Fruit fly (Drosophila melanogaster) whole organism, wandering third instar larva: ENCODE results near the gene vih.

ENCODE experiments used
- Abd-B ChIP-seq: fragments of >200 bp; optimal IDR thresholded peaks from 2 replicates; lab custom pipeline; 2017; ENCODE audit warnings: missing biosample characterization, missing genetic modification characterization
- CG32264 ChIP-seq: fragments of 200-800 bp; sonication (Bioruptor generic); optimal IDR thresholded peaks from 2 replicates; lab custom pipeline; 2016; ENCODE audit warnings: missing biosample characterization, missing genetic modification characterization
- CG9705 ChIP-seq: fragments of 200-800 bp; sonication (Bioruptor generic); optimal IDR thresholded peaks from 2 replicates; lab custom pipeline; 2018; ENCODE audit warnings: missing biosample characterization, mild to moderate bottlenecking, missing genetic modification characterization
- CrebA ChIP-seq: fragments of 200-800 bp; sonication (Bioruptor generic); optimal IDR thresholded peaks from 2 replicates; lab custom pipeline; 2016; ENCODE audit warnings: missing biosample characterization, mild to moderate bottlenecking, missing genetic modification characterization, borderline replicate concordance
- Dfd ChIP-seq: fragments of >200 bp; optimal IDR thresholded peaks from 2 replicates; lab custom pipeline; 2017; ENCODE audit warnings: missing biosample characterization, missing genetic modification characterization
- Dif ChIP-seq: fragments of 200-275, 200-300 bp; sonication (Bioruptor generic); optimal IDR thresholded peaks from 2 replicates; lab custom pipeline; 2018; ENCODE audit warnings: missing biosample characterization, missing genetic modification characterization; ENCODE audit not compliant: partially characterized antibody
- GATAd ChIP-seq: sonication (Bioruptor generic); optimal IDR thresholded peaks from 2 replicates; lab custom pipeline; 2016; ENCODE audit warnings: missing biosample characterization, missing genetic modification characterization
- HLH106 ChIP-seq: fragments of 200-800 bp; optimal IDR thresholded peaks from 3 replicates; lab custom pipeline; 2019; ENCODE audit warnings: missing biosample characterization, mild to moderate bottlenecking, missing genetic modification characterization, moderate library complexity
- Hnf4 ChIP-seq: fragments of 200-800 bp; sonication (Bioruptor generic); optimal IDR thresholded peaks from 2 replicates; lab custom pipeline; 2016; ENCODE audit warnings: missing biosample characterization, mild to moderate bottlenecking, missing genetic modification characterization
- Hr78 ChIP-seq: fragments of >200 bp; optimal IDR thresholded peaks from 2 replicates; lab custom pipeline; 2017; ENCODE audit warnings: missing biosample characterization, missing genetic modification characterization
- Hr83 ChIP-seq: fragments of 200-300 bp; sonication (Bioruptor generic); optimal IDR thresholded peaks from 2 replicates; lab custom pipeline; 2016; ENCODE audit warnings: missing biosample characterization, mild to moderate bottlenecking, missing genetic modification characterization, moderate library complexity; ENCODE audit not compliant: poor library complexity, severe bottlenecking
- Jra ChIP-seq: sonication (Bioruptor generic); optimal IDR thresholded peaks from 2 replicates; lab custom pipeline; 2016; ENCODE audit warnings: missing biosample characterization, missing genetic modification characterization
- Mio ChIP-seq: sonication (Bioruptor generic); optimal IDR thresholded peaks from 2 replicates; lab custom pipeline; 2016; ENCODE audit warnings: missing biosample characterization, missing genetic modification characterization
- Myc ChIP-seq: fragments of >200 bp; optimal IDR thresholded peaks from 2 replicates; lab custom pipeline; 2017
- N ChIP-seq: fragments of >200 bp; optimal IDR thresholded peaks from 2 replicates; lab custom pipeline; 2018; ENCODE audit warnings: missing biosample characterization, missing external identifiers, missing genetic modification characterization
- OdsH ChIP-seq: fragments of 200-800 bp; sonication (Bioruptor generic); optimal IDR thresholded peaks from 2 replicates; lab custom pipeline; 2016; ENCODE audit warnings: missing biosample characterization, mild to moderate bottlenecking, missing genetic modification characterization
- Rel ChIP-seq, 2 experiments: fragments of 200-800 bp; sonication (Bioruptor generic) in 1 of 2; optimal IDR thresholded peaks; 2 replicates in 1 of 2; 3 replicates in 1 of 2; lab custom pipeline; 2016 to 2019; ENCODE audit warnings: mild to moderate bottlenecking in 2 of 2, missing biosample characterization in 2 of 2, missing genetic modification characterization in 2 of 2, moderate library complexity in 1 of 2
- Sp1 ChIP-seq: fragments of 200-800 bp; sonication (Bioruptor generic); optimal IDR thresholded peaks from 3 replicates; lab custom pipeline; 2019; ENCODE audit warnings: missing biosample characterization, mild to moderate bottlenecking, missing genetic modification characterization, moderate library complexity
- Vsx2 ChIP-seq: fragments of 200-300, 225-300 bp; sonication (Bioruptor generic); optimal IDR thresholded peaks from 2 replicates; lab custom pipeline; 2018; ENCODE audit warnings: missing biosample characterization, missing genetic modification characterization; ENCODE audit not compliant: partially characterized antibody
- br ChIP-seq: fragments of 200-800 bp; sonication (Bioruptor generic); optimal IDR thresholded peaks from 2 replicates; lab custom pipeline; 2016; ENCODE audit warnings: missing biosample characterization, missing genetic modification characterization
- brk ChIP-seq: fragments of 200-800 bp; sonication (Bioruptor generic); optimal IDR thresholded peaks from 2 replicates; lab custom pipeline; 2016; ENCODE audit warnings: missing biosample characterization, mild to moderate bottlenecking, missing genetic modification characterization
- dl ChIP-seq, 2 experiments: fragments of 175-275, 200-275 bp in 1 of 2; fragments of 200-275 bp in 1 of 2; sonication (Bioruptor generic); optimal IDR thresholded peaks; lab custom pipeline; 2018; ENCODE audit warnings: mild to moderate bottlenecking in 2 of 2, missing biosample characterization in 2 of 2, missing genetic modification characterization in 2 of 2, moderate library complexity in 2 of 2; ENCODE audit not compliant: partially characterized antibody in 2 of 2, insufficient read depth in 1 of 2
- dmrt93B ChIP-seq: fragments of 200-800 bp; sonication (Bioruptor generic); optimal IDR thresholded peaks from 2 replicates; lab custom pipeline; 2018; ENCODE audit warnings: missing biosample characterization, mild to moderate bottlenecking, missing genetic modification characterization
- dsf ChIP-seq: sonication (Bioruptor generic); optimal IDR thresholded peaks from 2 replicates; lab custom pipeline; 2016; ENCODE audit warnings: missing biosample characterization, missing genetic modification characterization, borderline replicate concordance
- ey ChIP-seq: fragments of 200-800 bp; sonication (Bioruptor generic); optimal IDR thresholded peaks from 2 replicates; lab custom pipeline; 2016; ENCODE audit warnings: missing biosample characterization, missing genetic modification characterization
- foxo ChIP-seq, 2 experiments: fragments of 200-800 bp; sonication (Bioruptor generic); optimal IDR thresholded peaks; 2 replicates in 1 of 2; 3 replicates in 1 of 2; lab custom pipeline; 2016 to 2017; ENCODE audit warnings: missing biosample characterization in 2 of 2, missing genetic modification characterization in 2 of 2
- fru ChIP-seq: fragments of 200-800 bp; sonication (Bioruptor generic); optimal IDR thresholded peaks from 3 replicates; lab custom pipeline; 2016; ENCODE audit warnings: missing biosample characterization, mild to moderate bottlenecking, missing genetic modification characterization
- h ChIP-seq: fragments of 200-800 bp; sonication (Bioruptor generic); optimal IDR thresholded peaks from 3 replicates; lab custom pipeline; 2016; ENCODE audit warnings: missing biosample characterization, mild to moderate bottlenecking, missing genetic modification characterization
- jim ChIP-seq: fragments of 175-275, 200-325 bp; sonication (Bioruptor generic); optimal IDR thresholded peaks from 2 replicates; lab custom pipeline; 2016; ENCODE audit warnings: missing biosample characterization, mild to moderate bottlenecking, missing genetic modification characterization
- lola ChIP-seq: fragments of >200 bp; optimal IDR thresholded peaks from 2 replicates; lab custom pipeline; 2017; ENCODE audit warnings: missing biosample characterization, missing genetic modification characterization
- pan ChIP-seq: fragments of >200 bp; optimal IDR thresholded peaks from 2 replicates; lab custom pipeline; 2017
- psq ChIP-seq: fragments of 200-800 bp; sonication (Bioruptor generic); optimal IDR thresholded peaks from 3 replicates; lab custom pipeline; 2017; ENCODE audit warnings: missing biosample characterization, mild to moderate bottlenecking, missing genetic modification characterization, moderate library complexity
- rgr ChIP-seq: fragments of 200-800 bp; sonication (Bioruptor generic); optimal IDR thresholded peaks from 3 replicates; lab custom pipeline; 2016; ENCODE audit warnings: missing biosample characterization, mild to moderate bottlenecking, missing genetic modification characterization
- sage ChIP-seq: fragments of 200-800 bp; sonication (Bioruptor generic); optimal IDR thresholded peaks from 2 replicates; lab custom pipeline; 2016; ENCODE audit warnings: missing biosample characterization, mild to moderate bottlenecking, missing genetic modification characterization
- sv ChIP-seq: fragments of 200-800 bp; sonication (Bioruptor generic); optimal IDR thresholded peaks from 3 replicates; lab custom pipeline; 2016; ENCODE audit warnings: missing biosample characterization, missing genetic modification characterization
- tai ChIP-seq: sonication (Bioruptor generic); optimal IDR thresholded peaks from 2 replicates; lab custom pipeline; 2016; ENCODE audit warnings: missing biosample characterization, missing genetic modification characterization
- usp ChIP-seq: fragments of >200 bp; optimal IDR thresholded peaks from 2 replicates; lab custom pipeline; 2017; ENCODE audit warnings: missing biosample characterization, missing genetic modification characterization
- woc ChIP-seq: sonication (Bioruptor generic); optimal IDR thresholded peaks from 2 replicates; lab custom pipeline; 2016; ENCODE audit warnings: missing biosample characterization, mild to moderate bottlenecking, missing genetic modification characterization

The vih gene

DNA sequence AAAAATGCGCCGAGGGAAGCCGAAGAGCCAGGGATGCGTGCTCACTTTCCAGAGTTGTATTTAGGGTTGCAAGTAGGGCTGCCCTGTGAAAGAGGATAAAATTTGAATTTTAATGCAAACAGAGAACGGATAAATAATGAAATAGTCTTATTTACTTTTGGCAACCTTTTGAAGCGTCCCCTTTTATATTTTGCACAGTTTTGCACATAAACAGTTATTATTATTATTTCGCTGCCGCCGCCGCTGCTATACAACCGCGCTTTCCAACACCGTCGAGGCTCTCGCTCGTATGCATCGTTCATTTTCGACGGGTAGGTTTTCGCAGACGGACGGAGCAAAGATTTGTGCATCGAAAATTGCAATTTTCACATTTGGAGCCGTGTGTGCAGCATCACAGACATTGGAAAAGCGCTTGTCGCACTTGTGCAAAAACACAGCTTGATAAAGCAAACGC is 10.7 kb downstream of the vih start, which contains the start of the genes sti and tral:
TSS of gene sti (minus strand) at position 54 of the 454 bp plus-strand sequence.
TSS of gene tral (plus strand) at position 298 of the 454 bp plus-strand sequence.
- TF ChIP-seq fru (GFP tag; lab: Kevin White, UChicago) (peak; percentile 90), CrebA (no peak), Dif (GFP tag; lab: Kevin White, UChicago) (no peak), Hnf4 (GFP tag; lab: Kevin White, UChicago) (peak; percentile 94), dmrt93B (GFP tag; lab: Kevin White, UChicago) (peak; percentile 77), Sp1 (GFP tag; lab: Kevin White, UChicago) (peak; percentile 80), pan (lab: Kevin White, UChicago) (no peak), OdsH (peak; percentile 83), psq (GFP tag; lab: Kevin White, UChicago) (peak; percentile 79), tai (GFP tag; lab: Kevin White, UChicago) (no peak), usp (GFP tag; lab: Kevin White, UChicago) (no peak), ey (GFP tag; lab: Kevin White, UChicago) (peak; percentile 90), CG9705 (GFP tag; lab: Kevin White, UChicago) (peak; percentile 86), lola (GFP tag; lab: Kevin White, UChicago) (no peak), br (GFP tag; lab: Kevin White, UChicago) (peak; percentile 94), CG32264 (peak; percentile 77), Vsx2 (GFP tag; lab: Kevin White, UChicago) (no peak), sv (GFP tag; lab: Kevin White, UChicago) (peak; percentile 93), brk (GFP tag; lab: Kevin White, UChicago) (no peak), Abd-B (no peak), Jra (peak; percentile 91), Mio (GFP tag; lab: Kevin White, UChicago) (no peak), Dfd (no peak), Myc (lab: Kevin White, UChicago) (peak; percentile 80), GATAd (GFP tag; lab: Kevin White, UChicago) (peak; percentile 74), Hr83 (GFP tag; lab: Kevin White, UChicago) (peak; percentile 72), jim (GFP tag; lab: Kevin White, UChicago) (peak; percentile 30), dl (GFP tag; optimal IDR thresholded peaks at IDR 0.05; lab: Kevin White, UChicago; ENCODE audit: insufficient read depth in 1 of 2, partially characterized antibody in 2 of 2) (no peak), HLH106 (tag; lab: Kevin White, UChicago) (peak; percentile 85), woc (GFP tag; lab: Kevin White, UChicago) (peak; percentile 58), foxo (GFP tag; optimal IDR thresholded peaks at IDR 0.05; lab: Kevin White, UChicago) (peak; percentile 5 to 93), dsf (GFP tag; lab: Kevin White, UChicago) (peak; percentile 68), Hr78 (no peak), rgr (GFP tag; lab: Kevin White, UChicago) (peak; percentile 90), Rel (GFP tag; optimal IDR thresholded peaks at IDR 0.05; lab: Kevin White, UChicago) (peak; percentile 23), Rel (tag; optimal IDR thresholded peaks at IDR 0.05; lab: Kevin White, UChicago) (peak; percentile 50), sage (GFP tag; lab: Kevin White, UChicago) (no peak), h (GFP tag; lab: Kevin White, UChicago) (peak; percentile 93), N (GFP tag; lab: Kevin White, UChicago) (no peak)

dm6 chr3L:12515691-12516455 is 11.8 kb downstream of the vih start:
- TF ChIP-seq pan (lab: Kevin White, UChicago) = no peak
- TF ChIP-seq CrebA = no peak
- peak in 1 of 2 experiments; percentile 1 for TF ChIP-seq dl (GFP tag; optimal IDR thresholded peaks at IDR 0.05; lab: Kevin White, UChicago; ENCODE audit: insufficient read depth in 1 of 2, partially characterized antibody in 2 of 2)
- no peak for TF ChIP-seq Hnf4 (GFP tag; lab: Kevin White, UChicago)
- TF ChIP-seq psq (GFP tag; lab: Kevin White, UChicago) = peak; percentile 3
- TF ChIP-seq sv (GFP tag; lab: Kevin White, UChicago) = no peak
- TF ChIP-seq foxo (GFP tag; optimal IDR thresholded peaks at IDR 0.05; lab: Kevin White, UChicago) = no peak
- TF ChIP-seq Dif (GFP tag; lab: Kevin White, UChicago) = peak; percentile 30
- TF ChIP-seq Vsx2 (GFP tag; lab: Kevin White, UChicago) = no peak
- TF ChIP-seq Mio (GFP tag; lab: Kevin White, UChicago) = no peak
- peak; percentile 96 for TF ChIP-seq fru (GFP tag; lab: Kevin White, UChicago)
- TF ChIP-seq dsf (GFP tag; lab: Kevin White, UChicago) = no peak
- no peak for TF ChIP-seq woc (GFP tag; lab: Kevin White, UChicago)
- TF ChIP-seq Sp1 (GFP tag; lab: Kevin White, UChicago) = peak; percentile 32
- no peak for TF ChIP-seq rgr (GFP tag; lab: Kevin White, UChicago)
- TF ChIP-seq OdsH = peak; percentile 24
- no peak for TF ChIP-seq CG9705 (GFP tag; lab: Kevin White, UChicago)
- TF ChIP-seq tai (GFP tag; lab: Kevin White, UChicago) = no peak
- no peak for TF ChIP-seq jim (GFP tag; lab: Kevin White, UChicago)
